Worm (Caenorhabditis elegans) whole organism, L3 larva: ENCODE results near the gene oac-32.

ENCODE experiments used
- R02D3.7 ChIP-seq: fragments of 150-350 bp; optimal IDR thresholded peaks from 2 replicates; lab custom pipeline; 2014; ENCODE audit warnings: missing biosample characterization, missing genetic modification characterization
- ZK546.5 ChIP-seq: sonication (generic microtip); optimal IDR thresholded peaks from 2 replicates; lab custom pipeline; 2017; ENCODE audit warnings: missing biosample characterization, missing genetic modification characterization
- ceh-16 ChIP-seq: sonication (generic microtip); optimal IDR thresholded peaks from 2 replicates; lab custom pipeline; 2017; ENCODE audit warnings: missing biosample characterization, missing genetic modification characterization
- ceh-28 ChIP-seq: fragments of 150-350 bp; optimal IDR thresholded peaks from 2 replicates; lab custom pipeline; 2014; ENCODE audit warnings: missing biosample characterization, missing genetic modification reagents, missing genetic modification characterization
- ceh-82 ChIP-seq: fragments of 150-350 bp; optimal IDR thresholded peaks from 2 replicates; lab custom pipeline; 2014; ENCODE audit warnings: missing biosample characterization, missing genetic modification characterization
- ceh-9 ChIP-seq: sonication (generic microtip); optimal IDR thresholded peaks from 2 replicates; lab custom pipeline; 2018; ENCODE audit warnings: missing biosample characterization, missing genetic modification characterization
- daf-12 ChIP-seq: fragments of 150-350 bp; optimal IDR thresholded peaks from 2 replicates; lab custom pipeline; 2014; ENCODE audit warnings: missing biosample characterization, missing genetic modification reagents, missing genetic modification characterization
- egl-27 ChIP-seq: sonication (generic microtip); optimal IDR thresholded peaks from 4 replicates; lab custom pipeline; 2017; ENCODE audit warnings: missing biosample characterization, missing genetic modification reagents, missing genetic modification characterization
- egl-5 ChIP-seq: fragments of 150-350 bp; optimal IDR thresholded peaks from 2 replicates; lab custom pipeline; 2017; ENCODE audit warnings: missing biosample characterization, missing genetic modification reagents, missing genetic modification characterization, inconsistent platforms
- elt-1 ChIP-seq: fragments of 150-350 bp; optimal IDR thresholded peaks from 2 replicates; lab custom pipeline; 2014; ENCODE audit warnings: missing biosample characterization, missing genetic modification characterization
- elt-2 ChIP-seq: sonication (generic microtip); optimal IDR thresholded peaks from 2 replicates; lab custom pipeline; 2016; ENCODE audit warnings: missing genetic modification reagents, mild to moderate bottlenecking, missing genetic modification characterization, missing compliant biosample characterization
- elt-3 ChIP-seq, 3 experiments: fragments of 150-350 bp in 1 of 3; sonication (generic microtip) in 2 of 3; optimal IDR thresholded peaks; 2 replicates in 2 of 3; 4 replicates in 1 of 3; lab custom pipeline; 2014 to 2017; ENCODE audit warnings: missing biosample characterization in 3 of 3, missing genetic modification characterization in 3 of 3
- eor-1 ChIP-seq, 2 experiments: fragments of 150-350 bp; optimal IDR thresholded peaks; 2 replicates each; lab custom pipeline; 2014 to 2018; ENCODE audit warnings: missing biosample characterization in 2 of 2, missing genetic modification characterization in 2 of 2
- fkh-10 ChIP-seq: sonication (generic microtip); optimal IDR thresholded peaks from 2 replicates; lab custom pipeline; 2017; ENCODE audit warnings: missing biosample characterization, missing genetic modification reagents, missing genetic modification characterization
- fkh-2 ChIP-seq: fragments of 150-350 bp; optimal IDR thresholded peaks from 2 replicates; lab custom pipeline; 2014; ENCODE audit warnings: missing biosample characterization, missing genetic modification reagents, missing genetic modification characterization
- fos-1 ChIP-seq: fragments of 150-350 bp; optimal IDR thresholded peaks from 2 replicates; lab custom pipeline; 2014; ENCODE audit warnings: missing biosample characterization, missing genetic modification characterization
- jun-1 ChIP-seq: fragments of 150-350 bp; optimal IDR thresholded peaks from 2 replicates; lab custom pipeline; 2014; ENCODE audit warnings: missing biosample characterization, missing genetic modification reagents, missing genetic modification characterization
- lin-15B ChIP-seq: fragments of 150-350 bp; optimal IDR thresholded peaks from 2 replicates; lab custom pipeline; 2014; ENCODE audit warnings: missing biosample characterization, missing genetic modification characterization
- lin-39 ChIP-seq: fragments of 150-350 bp; optimal IDR thresholded peaks from 2 replicates; lab custom pipeline; 2018; ENCODE audit warnings: missing biosample characterization, missing genetic modification reagents, missing genetic modification characterization
- lsy-12 ChIP-seq: sonication (generic microtip); optimal IDR thresholded peaks from 2 replicates; lab custom pipeline; 2016; ENCODE audit warnings: mild to moderate bottlenecking, missing genetic modification characterization, missing compliant biosample characterization
- mdl-1 ChIP-seq: fragments of 150-350 bp; optimal IDR thresholded peaks from 2 replicates; lab custom pipeline; 2014; ENCODE audit warnings: missing biosample characterization, missing genetic modification characterization
- mml-1 ChIP-seq: fragments of 150-350 bp; sonication (generic microtip); optimal IDR thresholded peaks from 3 replicates; lab custom pipeline; 2014; ENCODE audit warnings: missing biosample characterization, missing genetic modification characterization
- nfya-1 ChIP-seq: sonication (generic microtip); optimal IDR thresholded peaks from 2 replicates; lab custom pipeline; 2017; ENCODE audit warnings: missing genetic modification characterization, mild to moderate bottlenecking, missing compliant biosample characterization, antibody characterized with exemption, moderate library complexity; ENCODE audit not compliant: insufficient read depth
- nhr-11 ChIP-seq: fragments of 150-350 bp; optimal IDR thresholded peaks from 2 replicates; lab custom pipeline; 2014; ENCODE audit warnings: missing biosample characterization, missing genetic modification characterization
- nhr-12 ChIP-seq: fragments of 150-350 bp; optimal IDR thresholded peaks from 2 replicates; lab custom pipeline; 2014; ENCODE audit warnings: missing biosample characterization, missing genetic modification characterization
- nhr-237 ChIP-seq: fragments of 150-350 bp; optimal IDR thresholded peaks from 2 replicates; lab custom pipeline; 2014; ENCODE audit warnings: missing biosample characterization, missing genetic modification characterization
- nhr-25 ChIP-seq: sonication (generic microtip); optimal IDR thresholded peaks from 2 replicates; lab custom pipeline; 2017; ENCODE audit warnings: missing biosample characterization, missing genetic modification characterization
- nhr-28 ChIP-seq: fragments of 150-350 bp; optimal IDR thresholded peaks from 2 replicates; lab custom pipeline; 2014; ENCODE audit warnings: missing biosample characterization, missing genetic modification characterization
- nhr-67 ChIP-seq: fragments of 150-350 bp; optimal IDR thresholded peaks from 2 replicates; lab custom pipeline; 2014; ENCODE audit warnings: missing biosample characterization, missing genetic modification characterization
- nhr-76 ChIP-seq: fragments of 150-350 bp; sonication (generic microtip); optimal IDR thresholded peaks from 5 replicates; lab custom pipeline; 2014; ENCODE audit warnings: missing biosample characterization, missing genetic modification characterization
- nhr-77 ChIP-seq: fragments of 150-350 bp; optimal IDR thresholded peaks from 2 replicates; lab custom pipeline; 2014; ENCODE audit warnings: missing biosample characterization, missing genetic modification characterization
- pha-4 ChIP-seq: fragments of 150-350 bp; optimal IDR thresholded peaks from 2 replicates; lab custom pipeline; 2014; ENCODE audit warnings: missing biosample characterization, missing genetic modification reagents, missing genetic modification characterization
- pqm-1 ChIP-seq: fragments of 150-350 bp; optimal IDR thresholded peaks from 2 replicates; lab custom pipeline; 2017; ENCODE audit warnings: missing biosample characterization, missing genetic modification characterization, inconsistent platforms
- skn-1 ChIP-seq: fragments of 150-350 bp; optimal IDR thresholded peaks from 2 replicates; lab custom pipeline; 2014; ENCODE audit warnings: missing biosample characterization, missing genetic modification characterization
- ztf-11 ChIP-seq: fragments of 150-350 bp; optimal IDR thresholded peaks from 2 replicates; lab custom pipeline; 2014; ENCODE audit warnings: missing biosample characterization, missing genetic modification characterization

The oac-32 gene

DNA sequence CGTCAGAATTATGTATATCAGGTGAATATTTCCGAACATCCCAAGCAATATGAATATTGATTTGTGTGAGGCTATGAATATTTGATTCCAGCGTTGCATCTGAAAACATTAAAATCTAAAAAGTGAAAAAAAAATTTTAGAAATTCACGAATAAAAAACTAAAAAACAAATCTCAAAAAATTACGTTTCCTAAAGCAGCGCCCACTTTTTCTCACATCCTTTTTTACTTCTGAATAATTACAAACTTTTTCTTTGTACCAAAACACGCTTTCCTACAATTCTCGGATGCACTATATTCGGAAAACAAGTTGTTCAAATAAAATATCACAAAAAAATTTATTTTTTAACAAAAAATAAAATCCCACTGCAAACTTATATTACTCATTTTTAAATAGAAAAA, 7.4 kb upstream of the oac-32 start, which contains the start of gene srsx-8:
Gene srsx-8, minus strand, starts transcription at position 101 of the 400 bp plus-strand sequence.
- TF ChIP-seq mdl-1 (tag; lab: Kevin White, UChicago) = no peak

- TF ChIP-seq nhr-12 (tag; lab: Kevin White, UChicago) (no peak), elt-1 (tag; lab: Kevin White, UChicago) (no peak), mdl-1 (tag; lab: Kevin White, UChicago) (no peak), daf-12 (no peak), nhr-237 (no peak), lin-39 (tag; lab: Kevin White, UChicago) (no peak), nfya-1 (tag; lab: Kevin White, UChicago) (no peak), ztf-11 (tag; lab: Kevin White, UChicago) (no peak), ceh-16 (no peak), fos-1 (no peak), nhr-76 (tag; lab: Kevin White, UChicago) (no peak), nhr-67 (tag; lab: Kevin White, UChicago) (no peak), R02D3.7 (tag; lab: Kevin White, UChicago) (no peak), nhr-11 (tag; lab: Kevin White, UChicago) (no peak), mml-1 (no peak), lsy-12 (tag; lab: Kevin White, UChicago) (no peak)
- TF ChIP-seq, all 47 proteins: peak for 0
Observed at ce11 chrV:1551143-1551542, 5.6 kb upstream of the oac-32 start.

DNA sequence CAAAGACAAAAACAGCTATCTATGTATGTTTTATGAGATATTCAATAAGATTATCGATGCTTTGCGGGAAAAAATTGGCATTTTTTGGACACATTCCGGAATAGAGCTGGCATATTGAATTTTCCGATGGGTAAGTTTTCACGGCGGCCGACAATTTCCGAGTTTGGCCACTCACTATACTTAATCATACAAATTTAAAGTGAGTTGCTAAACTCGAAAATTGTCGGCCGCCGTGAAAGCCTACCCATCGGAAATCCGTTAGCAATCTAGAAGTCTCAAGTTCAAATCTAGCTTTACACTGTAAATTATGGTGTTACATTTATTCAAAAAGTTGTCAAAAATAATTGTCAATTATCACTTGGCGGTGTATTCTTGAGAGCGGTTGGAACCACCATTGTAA, 5.1 kb upstream of the oac-32 start:
- TF ChIP-seq ceh-16 = no peak
- no peak for TF ChIP-seq ZK546.5
- no peak for TF ChIP-seq ceh-28 (tag; lab: Kevin White, UChicago)
- TF ChIP-seq fkh-2 (tag; lab: Kevin White, UChicago) = no peak
- TF ChIP-seq eor-1 (tag; optimal IDR thresholded peaks at IDR 0.05; lab: Kevin White, UChicago) = no peak
- TF ChIP-seq nhr-25 (tag; lab: Kevin White, UChicago) = no peak
- TF ChIP-seq elt-2 (tag; lab: Kevin White, UChicago) = no peak
- TF ChIP-seq egl-5 = no peak
- TF ChIP-seq nhr-28 = no peak
- TF ChIP-seq R02D3.7 (tag; lab: Kevin White, UChicago) = no peak
- no peak for TF ChIP-seq ceh-9 (tag; lab: Kevin White, UChicago)
- TF ChIP-seq skn-1 (tag; lab: Kevin White, UChicago) = no peak
- no peak for TF ChIP-seq mml-1
- no peak for TF ChIP-seq jun-1 (tag; lab: Kevin White, UChicago)
- TF ChIP-seq nhr-67 (tag; lab: Kevin White, UChicago) = no peak
- TF ChIP-seq daf-12 = no peak
- no peak for TF ChIP-seq mdl-1 (tag; lab: Kevin White, UChicago)

DNA sequence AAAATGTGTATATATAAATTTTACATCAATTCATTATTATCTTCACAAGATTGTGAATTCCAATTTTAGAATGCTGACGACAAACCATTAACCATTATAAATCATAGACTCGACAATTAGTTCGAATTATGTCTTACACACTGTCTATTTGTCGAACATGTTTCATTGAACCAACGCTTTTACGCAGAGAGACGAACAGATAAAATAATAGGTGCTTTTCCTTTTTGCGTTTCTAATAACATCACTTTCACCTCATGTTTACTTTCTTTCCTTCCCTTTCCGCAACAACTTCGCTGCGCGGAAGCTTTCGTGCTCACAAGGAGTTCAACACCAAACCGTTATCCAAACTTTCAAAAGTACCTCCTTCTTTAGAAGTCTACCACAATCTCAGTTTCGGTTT, 2.3 kb upstream of the oac-32 start, which contains the start of gene F52F10.2:
Gene F52F10.2, plus strand, starts transcription at position 301 of the 400 bp plus-strand sequence.
- TF ChIP-seq elt-2 (tag; lab: Kevin White, UChicago) (no peak), nfya-1 (tag; lab: Kevin White, UChicago) (no peak), ceh-9 (tag; lab: Kevin White, UChicago) (no peak), fos-1 (no peak), lsy-12 (tag; lab: Kevin White, UChicago) (no peak), nhr-77 (tag; lab: Kevin White, UChicago) (no peak), elt-3 (tag; optimal IDR thresholded peaks at IDR 0.05; lab: Kevin White, UChicago) (no peak), pha-4 (tag; lab: Kevin White, UChicago) (no peak), eor-1 (tag; optimal IDR thresholded peaks at IDR 0.05; lab: Kevin White, UChicago) (no peak), lin-15B (tag; lab: Kevin White, UChicago) (no peak)
- TF ChIP-seq, all 47 proteins: peak for 0

DNA sequence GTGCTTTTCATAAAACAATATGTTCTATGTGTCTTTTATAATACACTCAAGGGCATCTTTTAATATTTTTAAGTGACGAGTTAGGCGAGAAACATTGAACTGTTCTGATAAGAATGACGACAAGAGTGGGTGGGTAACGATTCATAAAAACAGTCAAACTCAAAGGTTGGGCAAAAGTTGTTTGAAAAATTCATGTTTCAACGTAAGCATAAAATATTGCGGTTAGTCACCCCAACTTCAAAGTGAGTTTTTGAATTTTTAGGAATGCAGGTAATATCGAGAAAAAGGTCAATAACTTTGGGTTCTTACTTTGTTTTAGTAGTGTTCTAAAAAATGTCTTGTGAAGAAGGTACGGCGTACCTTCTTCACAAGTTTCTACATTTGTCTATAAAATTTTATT, 3.8 kb downstream of the oac-32 start, which contains the start of gene oac-31:
Gene oac-31, minus strand, starts transcription at position 101 of the 400 bp plus-strand sequence.
- TF ChIP-seq ceh-82 (tag; lab: Kevin White, UChicago) = no peak
- TF ChIP-seq egl-27 (tag; lab: Kevin White, UChicago) = no peak
- no peak for TF ChIP-seq fkh-10 (GFP tag; lab: Kevin White, UChicago)
- peak; percentile 40 for TF ChIP-seq pqm-1
